Worm (Caenorhabditis elegans): ENCODE measurements around the gene acbp-6.

Gene acbp-6

DNA sequence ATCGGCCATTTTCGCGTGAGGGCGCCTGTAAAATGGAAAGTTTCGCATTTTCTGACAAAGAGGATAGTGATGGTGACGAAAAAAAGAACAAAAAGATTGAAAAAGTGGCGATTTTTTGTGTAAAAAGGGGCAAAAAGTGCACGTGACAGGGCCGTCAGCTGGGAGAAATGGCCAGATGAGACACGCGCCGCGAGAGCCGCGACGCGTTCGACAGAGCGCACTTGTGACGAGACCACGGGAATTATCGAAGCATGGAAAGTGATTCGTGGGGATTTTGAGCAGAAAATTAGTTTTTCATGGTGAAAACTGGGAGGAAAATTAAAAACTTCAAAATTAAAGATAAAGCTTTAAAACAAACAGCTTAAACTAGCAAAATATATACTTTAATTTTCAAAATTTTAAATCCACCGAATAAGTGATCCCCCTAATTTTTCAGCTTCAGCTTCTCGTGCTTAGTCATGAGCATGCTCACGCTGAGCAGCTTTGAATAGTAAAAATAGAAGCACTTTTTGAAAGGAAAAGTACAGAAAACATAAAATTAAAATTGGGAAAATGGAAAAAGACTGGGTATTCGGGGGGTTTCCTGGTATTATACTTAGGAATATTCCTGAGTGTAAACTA is 5.9 kb downstream of the acbp-6 start, which contains the start of gene W03C9.5 (continued):
- peak; percentile 96 for TF ChIP-seq lin-13 (GFP tag; optimal IDR thresholded peaks at IDR 0.05)
- TF ChIP-seq skn-1 (tag; optimal IDR thresholded peaks at IDR 0.05): peak; percentile 52
- no peak for TF ChIP-seq nhr-12 (tag; optimal IDR thresholded peaks at IDR 0.05)
- TF ChIP-seq peb-1 (tag; optimal IDR thresholded peaks at IDR 0.05): no peak
- peak; percentile 96 for TF ChIP-seq crh-2 (tag; optimal IDR thresholded peaks at IDR 0.05)
- peak; percentile 78 for TF ChIP-seq mab-5 (tag; optimal IDR thresholded peaks at IDR 0.05)
- TF ChIP-seq unc-62 (GFP tag; optimal IDR thresholded peaks at IDR 0.05): no peak
- peak; percentile 65 to 95 for TF ChIP-seq mdl-1 (tag; optimal IDR thresholded peaks at IDR 0.05)
- TF ChIP-seq gmeb-1 (tag; optimal IDR thresholded peaks at IDR 0.05): peak; percentile 88
- no peak for TF ChIP-seq nhr-23 (tag; optimal IDR thresholded peaks at IDR 0.05)
- peak; percentile 78 for TF ChIP-seq nhr-21 (tag; optimal IDR thresholded peaks at IDR 0.05)
- TF ChIP-seq aly-2 (tag; optimal IDR thresholded peaks at IDR 0.05): no peak

DNA sequence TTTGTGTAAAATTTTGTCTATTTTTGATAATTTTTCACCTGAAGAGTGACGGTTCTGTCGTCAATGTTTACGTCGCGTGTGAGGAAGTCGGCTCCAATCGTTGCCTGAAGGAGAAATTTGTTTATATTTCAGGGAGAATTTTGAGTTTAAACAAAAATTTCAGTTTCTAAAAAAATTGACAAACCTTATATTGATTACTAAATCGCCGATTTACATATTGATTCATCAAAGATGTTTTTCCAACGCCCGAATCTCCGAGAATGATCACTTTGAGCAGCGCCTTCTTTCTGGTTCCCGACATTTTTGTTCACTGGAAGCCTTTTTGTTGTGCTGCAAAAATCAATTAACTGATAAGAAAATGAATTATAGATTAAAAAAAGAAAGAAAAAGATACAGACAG is 6.9 kb downstream of the acbp-6 start, which contains the start of gene rab-7:
rab-7 (minus strand) TSS at position 330 of the 400 bp plus-strand sequence.
- TF ChIP-seq lsy-2 (tag; optimal IDR thresholded peaks at IDR 0.05) (peak in 1 of 2 experiments; percentile 17), unc-62 (GFP tag; optimal IDR thresholded peaks at IDR 0.05) (no peak), nhr-11 (tag; optimal IDR thresholded peaks at IDR 0.05) (no peak), ama-1 (optimal IDR thresholded peaks at IDR 0.05) (peak; percentile 75), unc-55 (GFP tag; optimal IDR thresholded peaks at IDR 0.05) (no peak), ZK546.5 (tag; optimal IDR thresholded peaks at IDR 0.05) (no peak), peb-1 (tag; optimal IDR thresholded peaks at IDR 0.05) (no peak), lin-13 (GFP tag; optimal IDR thresholded peaks at IDR 0.05) (peak; percentile 29), egl-27 (tag; optimal IDR thresholded peaks at IDR 0.05) (no peak), nhr-6 (tag; optimal IDR thresholded peaks at IDR 0.05) (peak; percentile 31), blmp-1 (tag; optimal IDR thresholded peaks at IDR 0.05; ENCODE audit: insufficient read depth) (no peak), nhr-25 (tag; optimal IDR thresholded peaks at IDR 0.05) (no peak), dmd-4 (tag; optimal IDR thresholded peaks at IDR 0.05) (no peak), ztf-4 (tag; optimal IDR thresholded peaks at IDR 0.05) (peak; percentile 2), gmeb-1 (tag; optimal IDR thresholded peaks at IDR 0.05) (peak; percentile 36)

DNA sequence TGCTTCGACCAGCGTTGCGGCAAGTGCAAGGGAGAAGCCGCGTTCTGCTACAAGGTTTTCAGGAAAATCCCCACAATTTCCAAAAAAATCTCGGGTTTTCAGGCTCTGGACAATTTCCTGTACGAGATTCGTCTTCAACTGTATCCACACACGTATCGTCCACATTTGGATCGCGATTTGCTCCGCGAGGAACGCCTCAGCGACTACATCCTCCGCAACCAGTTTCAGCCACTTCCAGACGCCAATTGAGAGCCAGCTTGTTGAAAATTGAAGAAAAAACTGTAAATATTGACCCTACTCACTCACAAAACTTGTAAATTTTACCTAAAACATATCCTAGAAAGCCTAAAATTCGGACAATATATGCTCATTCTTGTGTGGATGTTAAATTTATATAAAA is 8.7 kb downstream of the acbp-6 start:
- TF ChIP-seq unc-62 (GFP tag; optimal IDR thresholded peaks at IDR 0.05) (no peak), lsy-2 (tag; optimal IDR thresholded peaks at IDR 0.05) (no peak), nhr-129 (tag; optimal IDR thresholded peaks at IDR 0.05) (peak; percentile 3), ama-1 (optimal IDR thresholded peaks at IDR 0.05) (peak; percentile 51)

DNA sequence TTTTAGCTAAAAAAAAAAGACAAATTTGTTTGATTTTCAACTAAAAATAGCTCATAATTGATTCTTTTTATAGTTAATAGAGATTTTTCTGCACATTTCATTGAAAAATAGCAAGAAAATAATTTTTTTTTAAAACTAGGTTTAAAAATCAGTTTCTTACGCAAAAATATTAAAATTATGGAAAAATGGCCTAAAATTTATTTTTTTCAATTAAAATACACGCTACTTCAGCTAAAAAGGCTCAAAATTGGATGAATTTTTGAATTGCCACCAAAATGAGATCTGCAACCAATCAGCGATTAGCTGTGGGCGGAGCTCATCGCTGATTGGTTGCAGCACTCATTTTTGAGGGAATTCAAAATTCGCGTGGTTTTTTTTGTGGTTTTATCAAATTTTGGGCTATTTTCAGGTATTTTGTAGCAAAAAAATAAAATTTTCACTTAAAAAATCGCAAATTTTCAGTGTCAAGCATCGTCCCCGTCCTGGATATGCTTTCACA is 10.4 kb downstream of the acbp-6 start:
- TF ChIP-seq sma-9 (GFP tag; optimal IDR thresholded peaks at IDR 0.05): no peak
- no peak for TF ChIP-seq sma-9 (tag; optimal IDR thresholded peaks at IDR 0.05)
- no peak for TF ChIP-seq R02D3.7 (tag; optimal IDR thresholded peaks at IDR 0.05)

DNA sequence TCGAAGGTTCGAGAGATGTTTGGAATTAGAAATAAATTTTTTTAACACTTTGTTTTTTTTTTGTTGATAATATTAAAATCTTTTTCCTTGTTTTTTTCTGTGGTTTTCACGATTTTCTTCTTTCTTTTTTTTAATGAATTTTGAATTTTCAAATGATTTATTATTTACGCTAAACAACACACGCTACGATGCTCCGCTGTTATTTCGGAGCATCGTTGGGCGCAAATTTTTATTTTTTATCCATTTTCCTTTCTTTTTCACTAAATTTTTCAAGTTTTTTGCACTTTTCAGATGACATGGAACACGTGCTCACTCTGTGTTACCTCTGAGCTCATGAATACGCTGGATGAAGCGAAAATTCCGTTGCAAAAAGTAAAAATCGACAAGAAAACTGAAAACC is 11.4 kb downstream of the acbp-6 start, which contains the start of the genes W03C9.1 and W03C9.2:
W03C9.1 (minus strand) TSS at position 46 of the 400 bp plus-strand sequence.
W03C9.2 (plus strand) TSS at position 286 of the 400 bp plus-strand sequence.
- no peak for TF ChIP-seq ztf-1 (GFP tag; conservative IDR thresholded peaks at IDR 0.05)
- TF ChIP-seq skn-1 (tag; optimal IDR thresholded peaks at IDR 0.05): no peak
- TF ChIP-seq lsy-2 (tag; optimal IDR thresholded peaks at IDR 0.05): no peak
- TF ChIP-seq lin-13 (GFP tag; optimal IDR thresholded peaks at IDR 0.05): no peak
- TF ChIP-seq unc-39 (tag; optimal IDR thresholded peaks at IDR 0.05): no peak
- no peak for TF ChIP-seq ama-1 (optimal IDR thresholded peaks at IDR 0.05)
- no peak for TF ChIP-seq nhr-25 (tag; optimal IDR thresholded peaks at IDR 0.05)
- TF ChIP-seq mab-5 (tag; optimal IDR thresholded peaks at IDR 0.05): no peak
- no peak for TF ChIP-seq ceh-16 (tag; optimal IDR thresholded peaks at IDR 0.05)
- TF ChIP-seq sma-9 (GFP tag; optimal IDR thresholded peaks at IDR 0.05): no peak
- TF ChIP-seq sma-9 (tag; optimal IDR thresholded peaks at IDR 0.05): no peak
- no peak for TF ChIP-seq unc-62 (GFP tag; optimal IDR thresholded peaks at IDR 0.05)
- TF ChIP-seq R02D3.7 (tag; optimal IDR thresholded peaks at IDR 0.05): no peak
- no peak for TF ChIP-seq mdl-1 (tag; optimal IDR thresholded peaks at IDR 0.05)
- TF ChIP-seq dmd-4 (tag; optimal IDR thresholded peaks at IDR 0.05): no peak
- no peak for TF ChIP-seq nhr-12 (tag; optimal IDR thresholded peaks at IDR 0.05)
- no peak for TF ChIP-seq nhr-21 (tag; optimal IDR thresholded peaks at IDR 0.05)
- TF ChIP-seq F13H6.1 (tag; optimal IDR thresholded peaks at IDR 0.05): no peak

Data from whole organism, L2 larva.